Worm (Caenorhabditis elegans): ENCODE measurements around the gene BE0003N10.6.

BE0003N10.6 gene

ce11 chrIII:1059961-1060360 lies at the start of gene BE0003N10.6:
TSS of gene BE0003N10.6 (minus strand) at chrIII:1060061.
- TF ChIP-seq efl-1 (optimal IDR thresholded peaks at IDR 0.05), result no peak
- peak in 1 of 2 experiments; percentile 66 for TF ChIP-seq efl-1 (GFP tag; optimal IDR thresholded peaks at IDR 0.05 in 1 of 2)
- no peak for TF ChIP-seq egl-13 (tag; optimal IDR thresholded peaks at IDR 0.05)

DNA sequence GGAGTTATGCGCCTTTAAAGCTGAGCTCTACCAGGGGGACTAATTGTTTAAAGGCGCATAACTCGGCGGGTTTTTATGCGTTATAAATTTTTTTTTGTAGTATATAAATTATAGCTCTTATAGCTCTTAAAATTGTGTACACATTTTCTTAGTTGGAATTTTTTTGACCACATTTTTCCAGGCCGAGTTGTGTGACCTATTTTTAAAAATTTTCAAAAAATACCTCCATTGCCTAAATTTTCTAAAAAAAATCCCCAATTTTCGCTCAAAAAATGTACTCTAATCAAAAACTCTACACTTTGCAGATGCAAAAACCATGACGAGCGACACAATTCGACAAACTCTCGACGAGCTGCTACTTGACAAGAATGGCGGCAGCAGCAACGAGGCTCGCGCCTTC lies 43.0 kb upstream of the BE0003N10.6 start, which contains the start of gene exc-6:
Gene exc-6, plus strand, starts transcription at position 301 of the 400 bp plus-strand sequence.
- TF ChIP-seq isw-1 (GFP tag; IDR thresholded peaks at IDR 0.05) (no peak), swsn-7 (tag; optimal IDR thresholded peaks at IDR 0.05) (no peak), hpl-2 (GFP tag; optimal IDR thresholded peaks at IDR 0.05) (no peak), unc-130 (tag; optimal IDR thresholded peaks at IDR 0.05) (no peak), lin-15B (tag; optimal IDR thresholded peaks at IDR 0.05) (no peak), mab-9 (GFP tag; IDR thresholded peaks at IDR 0.05) (no peak), dpl-1 (GFP tag; optimal IDR thresholded peaks at IDR 0.05) (no peak), sup-37 (GFP tag; optimal IDR thresholded peaks at IDR 0.05) (no peak), nhr-76 (tag; optimal IDR thresholded peaks at IDR 0.05) (no peak), blmp-1 (tag; optimal IDR thresholded peaks at IDR 0.05) (no peak), unc-98 (GFP tag; IDR thresholded peaks at IDR 0.05) (no peak), nhr-12 (tag; optimal IDR thresholded peaks at IDR 0.05) (no peak), lin-14 (GFP tag; optimal IDR thresholded peaks at IDR 0.05) (no peak), grh-1 (GFP tag; IDR thresholded peaks at IDR 0.05) (no peak), mef-2 (tag; optimal IDR thresholded peaks at IDR 0.05) (no peak), tlp-1 (tag; optimal IDR thresholded peaks at IDR 0.05) (no peak)

- no peak for TF ChIP-seq isw-1 (GFP tag; IDR thresholded peaks at IDR 0.05)
- no peak for TF ChIP-seq efl-3 (GFP tag; optimal IDR thresholded peaks at IDR 0.05)
- no peak for TF ChIP-seq blmp-1 (tag; optimal IDR thresholded peaks at IDR 0.05)
- TF ChIP-seq zag-1 (tag; optimal IDR thresholded peaks at IDR 0.05), result no peak
These were observed 39.7 kb upstream of the BE0003N10.6 start for ce11 chrIII:1099523-1099922.

- TF ChIP-seq ceh-82 (tag; optimal IDR thresholded peaks at IDR 0.05) (no peak), nhr-20 (tag; optimal IDR thresholded peaks at IDR 0.05) (no peak), swsn-7 (tag; optimal IDR thresholded peaks at IDR 0.05) (no peak), ceh-88 (GFP tag; IDR thresholded peaks at IDR 0.05) (no peak)
These were observed 34.5 kb upstream of the BE0003N10.6 start for ce11 chrIII:1094391-1094790.

DNA sequence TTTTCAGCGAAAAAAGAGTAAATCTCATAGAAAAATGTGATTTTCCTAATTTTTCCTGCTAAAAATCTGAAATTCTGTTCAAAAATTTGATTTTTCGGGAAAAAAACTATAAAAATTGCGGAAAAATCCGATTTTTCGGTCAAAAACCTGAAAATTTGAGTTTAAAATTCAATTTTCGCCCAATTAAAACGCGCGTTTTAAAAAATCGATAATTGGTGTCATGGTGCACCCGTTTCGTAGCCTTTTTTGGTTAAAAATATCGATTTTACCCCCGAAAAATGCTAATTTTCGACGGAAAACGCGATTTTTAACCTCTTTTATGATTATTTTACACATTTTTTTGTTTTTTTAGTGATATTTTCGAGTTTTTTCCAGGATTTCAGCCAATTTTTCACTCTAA lies 25.1 kb upstream of the BE0003N10.6 start:
- no peak for TF ChIP-seq efl-1 (optimal IDR thresholded peaks at IDR 0.05)
- TF ChIP-seq efl-1 (GFP tag; optimal IDR thresholded peaks at IDR 0.05 in 1 of 2), result peak in 1 of 2 experiments; percentile 34
- no peak for TF ChIP-seq unc-130 (tag; optimal IDR thresholded peaks at IDR 0.05)

- TF ChIP-seq dsc-1 (tag; optimal IDR thresholded peaks at IDR 0.05), result no peak
These were observed 21.2 kb upstream of the BE0003N10.6 start, which contains the start of gene par-2 for ce11 chrIII:1081101-1081500. TSS of gene par-2 (plus strand) at chrIII:1081401.

DNA sequence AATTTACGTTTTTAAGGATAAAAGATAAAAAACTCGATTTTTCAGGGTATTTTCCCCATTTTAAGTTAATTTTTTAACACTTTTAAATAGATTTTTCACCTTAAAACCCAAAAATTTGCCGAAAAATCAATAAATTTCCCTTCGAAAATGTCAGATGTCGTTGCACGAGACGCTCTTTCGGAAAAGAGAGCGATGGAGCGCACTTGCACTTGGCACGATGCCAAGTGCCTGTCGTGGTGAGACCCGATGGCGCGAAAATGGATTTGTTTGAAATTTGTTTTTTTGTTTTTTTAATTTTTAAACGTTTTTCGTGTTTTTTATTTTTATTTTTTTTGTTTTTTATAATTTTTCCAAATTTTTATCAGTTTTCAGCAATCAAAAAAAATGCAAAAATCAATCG lies 20.7 kb upstream of the BE0003N10.6 start, which contains the start of the genes rab-18 and kbp-4:
Gene rab-18, minus strand, starts transcription at position 240 of the 400 bp plus-strand sequence.
Gene kbp-4, plus strand, starts transcription at position 366 of the 400 bp plus-strand sequence.
- peak; percentile 32 for TF ChIP-seq vab-15 (tag; optimal IDR thresholded peaks at IDR 0.05)
- peak; percentile 98 for TF ChIP-seq mep-1 (tag; optimal IDR thresholded peaks at IDR 0.05)
- peak; percentile 92 for TF ChIP-seq rnt-1 (tag; optimal IDR thresholded peaks at IDR 0.05)
- peak in 4 of 6 experiments; percentile 59 to 99 (median 80) for TF ChIP-seq elt-3 (tag; optimal IDR thresholded peaks at IDR 0.05)
- TF ChIP-seq aha-1 (tag; optimal IDR thresholded peaks at IDR 0.05), result peak; percentile 46
- TF ChIP-seq ama-1 (optimal IDR thresholded peaks at IDR 0.05), result peak; percentile 39
- TF ChIP-seq hpl-2 (GFP tag; optimal IDR thresholded peaks at IDR 0.05), result peak; percentile 62
- TF ChIP-seq zip-4 (GFP tag; optimal IDR thresholded peaks at IDR 0.05), result peak; percentile 48
- peak; percentile 88 to 97 (median 92) for TF ChIP-seq ceh-82 (tag; optimal IDR thresholded peaks at IDR 0.05)
- peak; percentile 97 for TF ChIP-seq nhr-71 (tag; optimal IDR thresholded peaks at IDR 0.05)
- no peak for TF ChIP-seq C34B4.2 (tag; optimal IDR thresholded peaks at IDR 0.05)
- TF ChIP-seq nhr-12 (tag; optimal IDR thresholded peaks at IDR 0.05), result no peak
- no peak for TF ChIP-seq nhr-76 (tag; optimal IDR thresholded peaks at IDR 0.05)
- TF ChIP-seq fkh-4 (tag; optimal IDR thresholded peaks at IDR 0.05; ENCODE audit: borderline replicate concordance), result no peak
- TF ChIP-seq F16B12.6 (tag; optimal IDR thresholded peaks at IDR 0.05), result peak; percentile 69
- peak; percentile 98 for TF ChIP-seq snu-23 (GFP tag; optimal IDR thresholded peaks at IDR 0.05)
- peak; percentile 69 for TF ChIP-seq zag-1 (tag; optimal IDR thresholded peaks at IDR 0.05)
- TF ChIP-seq elt-2 (tag; optimal IDR thresholded peaks at IDR 0.05), result peak; percentile 75
- TF ChIP-seq ceh-88 (GFP tag; IDR thresholded peaks at IDR 0.05), result peak; percentile 81
- peak; percentile 97 to 98 (median 98) for TF ChIP-seq dpl-1 (GFP tag; optimal IDR thresholded peaks at IDR 0.05)
- peak; percentile 79 for TF ChIP-seq grh-1 (GFP tag; IDR thresholded peaks at IDR 0.05)
- peak; percentile 75 for TF ChIP-seq C04F5.9 (tag; optimal IDR thresholded peaks at IDR 0.05)
- peak; percentile 68 for TF ChIP-seq pag-3 (tag; optimal IDR thresholded peaks at IDR 0.05; ENCODE audit: borderline replicate concordance, insufficient read depth)

All from whole organism, L1 larva.